Fruit fly (Drosophila melanogaster) whole organism, embryonic: ENCODE data around the gene CG13605.
A peak's percentile ranks its signal among the peaks of the same experiment; 100 is the strongest.

Experiments
- CG10366 ChIP-seq: fragments of 200-800 bp; sonication (Bioruptor generic); IDR thresholded peaks from 2 replicates; pipeline ENCODE4 v1.3.6; 2022; ENCODE audit warnings: missing biosample characterization, missing genetic modification characterization
- CG10462 ChIP-seq: fragments of 200-800 bp; sonication (Bioruptor generic); optimal IDR thresholded peaks from 2 replicates; lab custom pipeline; 2016; ENCODE audit warnings: missing biosample characterization, missing genetic modification characterization
- CG14014 ChIP-seq: fragments of 200-800 bp; sonication (Bioruptor generic); IDR thresholded peaks from 2 replicates; pipeline ENCODE4 v1.3.6; 2022; ENCODE audit warnings: missing biosample characterization, missing genetic modification characterization
- CG14710 ChIP-seq: fragments of 200-800 bp; sonication (Bioruptor generic); optimal IDR thresholded peaks from 3 replicates; lab custom pipeline; 2019; ENCODE audit warnings: missing biosample characterization, mild to moderate bottlenecking, missing genetic modification characterization, moderate library complexity
- CG15479 ChIP-seq: fragments of 200-800 bp; sonication (Bioruptor generic); optimal IDR thresholded peaks from 3 replicates; lab custom pipeline; 2019; ENCODE audit warnings: missing biosample characterization, mild to moderate bottlenecking, missing genetic modification characterization, moderate library complexity
- CG16813 ChIP-seq: fragments of 200-800 bp; sonication (Bioruptor generic); IDR thresholded peaks from 3 replicates; pipeline ENCODE4 v1.3.6; 2022; ENCODE audit warnings: missing biosample characterization, missing genetic modification characterization; ENCODE audit not compliant: partially characterized antibody
- CG1832 ChIP-seq: fragments of 200-800 bp; sonication (Bioruptor generic); optimal IDR thresholded peaks from 2 replicates; lab custom pipeline; 2017; ENCODE audit warnings: missing biosample characterization, mild to moderate bottlenecking, missing genetic modification characterization, inconsistent platforms
- CG2116 ChIP-seq: fragments of 200-800 bp; sonication (Bioruptor generic); optimal IDR thresholded peaks from 3 replicates; lab custom pipeline; 2018; ENCODE audit warnings: missing biosample characterization, mild to moderate bottlenecking, missing genetic modification characterization
- CG2129 ChIP-seq: fragments of 200-800 bp; sonication (Bioruptor generic); IDR thresholded peaks from 2 replicates; pipeline ENCODE4 v1.3.6; 2022; ENCODE audit warnings: missing biosample characterization, missing genetic modification characterization; ENCODE audit not compliant: partially characterized antibody
- CG2712 ChIP-seq: fragments of 200-800 bp; optimal IDR thresholded peaks from 3 replicates; lab custom pipeline; 2019; ENCODE audit warnings: missing biosample characterization, mild to moderate bottlenecking, missing genetic modification characterization, moderate library complexity
- CG3065 ChIP-seq: fragments of 200-800 bp; sonication (Bioruptor generic); optimal IDR thresholded peaks from 2 replicates; lab custom pipeline; 2016; ENCODE audit warnings: missing biosample characterization, missing genetic modification characterization
- CG33213 ChIP-seq: fragments of 200-800 bp; sonication (Bioruptor generic); optimal IDR thresholded peaks from 3 replicates; lab custom pipeline; 2016; ENCODE audit warnings: missing biosample characterization, missing genetic modification characterization
- CG34224 ChIP-seq: fragments of 200-800 bp; sonication (Bioruptor generic); IDR thresholded peaks from 3 replicates; pipeline ENCODE4 v1.3.6; 2022; ENCODE audit warnings: missing biosample characterization, missing genetic modification characterization; ENCODE audit not compliant: partially characterized antibody
- CG3838 ChIP-seq: fragments of 200-800 bp; sonication (Bioruptor generic); optimal IDR thresholded peaks from 3 replicates; lab custom pipeline; 2016; ENCODE audit warnings: missing biosample characterization, missing genetic modification characterization
- CG4360 ChIP-seq: fragments of 200-800 bp; sonication (Bioruptor generic); IDR thresholded peaks from 2 replicates; pipeline ENCODE4 v1.3.6; 2022; ENCODE audit warnings: missing biosample characterization, missing genetic modification characterization
- CG6689 ChIP-seq: fragments of 200-800 bp; sonication (Bioruptor generic); IDR thresholded peaks from 2 replicates; pipeline ENCODE4 v1.3.6; 2022; ENCODE audit warnings: missing biosample characterization, missing genetic modification characterization
- CG7357 ChIP-seq: fragments of 200-800 bp; sonication (Bioruptor generic); IDR thresholded peaks from 3 replicates; pipeline ENCODE4 v1.3.6; 2022; ENCODE audit warnings: missing biosample characterization, missing genetic modification characterization
- CG8089 ChIP-seq: fragments of 200-800 bp; sonication (Bioruptor generic); optimal IDR thresholded peaks from 3 replicates; lab custom pipeline; 2016; ENCODE audit warnings: missing biosample characterization, missing genetic modification characterization
- CG8388 ChIP-seq: fragments of 200-800 bp; sonication (Bioruptor generic); optimal IDR thresholded peaks from 2 replicates; lab custom pipeline; 2019; ENCODE audit warnings: missing biosample characterization, mild to moderate bottlenecking, missing genetic modification characterization, moderate library complexity
- Chrac-16 ChIP-seq: fragments of 200-800 bp; sonication (Bioruptor generic); optimal IDR thresholded peaks from 3 replicates; lab custom pipeline; 2016; ENCODE audit warnings: missing biosample characterization, missing genetic modification characterization
- D19B ChIP-seq: fragments of 200-800 bp; sonication (Bioruptor generic); optimal IDR thresholded peaks from 2 replicates; lab custom pipeline; 2017; ENCODE audit warnings: missing biosample characterization, mild to moderate bottlenecking, missing genetic modification characterization
- Eip74EF ChIP-seq, 2 experiments: fragments of 200-800 bp in 1 of 2; fragments of >200 bp in 1 of 2; sonication (Bioruptor generic) in 1 of 2; optimal IDR thresholded peaks; 2 replicates each; lab custom pipeline; 2017 to 2019; ENCODE audit warnings: missing biosample characterization in 2 of 2, missing genetic modification characterization in 2 of 2, mild to moderate bottlenecking in 1 of 2, moderate library complexity in 1 of 2
- Fer2 ChIP-seq: fragments of 200-800 bp; sonication (Bioruptor generic); optimal IDR thresholded peaks from 2 replicates; lab custom pipeline; 2018; ENCODE audit warnings: missing biosample characterization, mild to moderate bottlenecking, missing genetic modification characterization, moderate library complexity
- Fer3 ChIP-seq: fragments of 200-800 bp; sonication (Bioruptor generic); optimal IDR thresholded peaks from 2 replicates; lab custom pipeline; 2018; ENCODE audit warnings: missing biosample characterization, mild to moderate bottlenecking, missing genetic modification characterization, moderate library complexity
- Hey ChIP-seq: fragments of 200-800 bp; sonication (Bioruptor generic); optimal IDR thresholded peaks from 3 replicates; lab custom pipeline; 2018; ENCODE audit warnings: missing biosample characterization, mild to moderate bottlenecking, missing genetic modification characterization
- Ptx1 ChIP-seq: fragments of 200-800 bp; sonication (Bioruptor generic); IDR thresholded peaks from 2 replicates; pipeline ENCODE4 v1.3.6; 2022; ENCODE audit warnings: missing biosample characterization, missing genetic modification characterization
- Ravus ChIP-seq: fragments of 200-800 bp; sonication (Bioruptor generic); IDR thresholded peaks from 2 replicates; pipeline ENCODE4 v1.3.6; 2022; ENCODE audit warnings: missing biosample characterization, missing genetic modification characterization
- Sox100B ChIP-seq: fragments of 200-800 bp; sonication (Bioruptor generic); optimal IDR thresholded peaks from 3 replicates; lab custom pipeline; 2018; ENCODE audit warnings: missing biosample characterization, mild to moderate bottlenecking, missing genetic modification characterization
- Sry-β ChIP-seq: fragments of 200-800 bp; sonication (Bioruptor generic); optimal IDR thresholded peaks from 2 replicates; lab custom pipeline; 2018; ENCODE audit warnings: missing biosample characterization, mild to moderate bottlenecking, missing genetic modification characterization, moderate library complexity
- Ssrp ChIP-seq: fragments of 200-800 bp; sonication (Bioruptor generic); optimal IDR thresholded peaks from 2 replicates; lab custom pipeline; 2018; ENCODE audit warnings: missing biosample characterization, mild to moderate bottlenecking, missing genetic modification characterization, moderate library complexity
- Stat92E ChIP-seq, 3 experiments: fragments of >200 bp in 2 of 3; fragments of 200-800 bp in 1 of 3; sonication (Bioruptor generic) in 1 of 3; optimal IDR thresholded peaks; 2 replicates each; lab custom pipeline; 2017 to 2019; ENCODE audit warnings: missing biosample characterization in 3 of 3, missing genetic modification characterization in 3 of 3, mild to moderate bottlenecking in 1 of 3, moderate library complexity in 1 of 3
- TFAM ChIP-seq: fragments of 200-800 bp; sonication (Bioruptor generic); optimal IDR thresholded peaks from 2 replicates; lab custom pipeline; 2017; ENCODE audit warnings: missing biosample characterization, missing genetic modification characterization, inconsistent platforms
- ara ChIP-seq: fragments of 200-800 bp; sonication (Bioruptor generic); IDR thresholded peaks from 2 replicates; pipeline ENCODE4 v1.3.6; 2022; ENCODE audit warnings: missing biosample characterization, missing genetic modification characterization
- bab2 ChIP-seq: fragments of 200-800 bp; sonication (Bioruptor generic); optimal IDR thresholded peaks from 2 replicates; lab custom pipeline; 2016; ENCODE audit warnings: missing biosample characterization, missing genetic modification characterization
- bigmax ChIP-seq: fragments of 200-800 bp; sonication (Bioruptor generic); optimal IDR thresholded peaks from 2 replicates; lab custom pipeline; 2018; ENCODE audit warnings: missing biosample characterization, mild to moderate bottlenecking, missing genetic modification characterization
- dan ChIP-seq: fragments of 200-800 bp; sonication (Bioruptor generic); IDR thresholded peaks from 2 replicates; pipeline ENCODE4 v1.3.6; 2022; ENCODE audit warnings: missing biosample characterization, missing genetic modification characterization
- dpn ChIP-seq, 2 experiments: fragments of 200-800 bp; sonication (Bioruptor generic); optimal IDR thresholded peaks; 3 replicates each; lab custom pipeline; 2016; ENCODE audit warnings: missing biosample characterization in 2 of 2, missing genetic modification characterization in 2 of 2
- en ChIP-seq: fragments of 200-800 bp; sonication (Bioruptor generic); optimal IDR thresholded peaks from 2 replicates; lab custom pipeline; 2016; ENCODE audit warnings: missing biosample characterization, missing genetic modification characterization
- eyg ChIP-seq: fragments of 200-800 bp; sonication (Bioruptor generic); optimal IDR thresholded peaks from 3 replicates; lab custom pipeline; 2016; ENCODE audit warnings: missing biosample characterization, missing genetic modification characterization
- fd64A ChIP-seq: fragments of 200-800 bp; sonication (Bioruptor generic); optimal IDR thresholded peaks from 3 replicates; lab custom pipeline; 2018; ENCODE audit warnings: missing biosample characterization, mild to moderate bottlenecking, missing genetic modification characterization
- gsb-n ChIP-seq: fragments of 200-800 bp; sonication (Bioruptor generic); optimal IDR thresholded peaks from 3 replicates; lab custom pipeline; 2018; ENCODE audit warnings: missing biosample characterization, mild to moderate bottlenecking, missing genetic modification characterization
- jigr1 ChIP-seq: fragments of 200-800 bp; sonication (Bioruptor generic); IDR thresholded peaks from 3 replicates; pipeline ENCODE4 v1.3.6; 2022; ENCODE audit warnings: missing biosample characterization, missing genetic modification characterization
- nerfin-2 ChIP-seq: fragments of 200-800 bp; sonication (Bioruptor generic); IDR thresholded peaks from 2 replicates; pipeline ENCODE4 v1.3.6; 2022; ENCODE audit warnings: missing biosample characterization, missing genetic modification characterization; ENCODE audit not compliant: partially characterized antibody
- nom ChIP-seq: fragments of 200-800 bp; sonication (Bioruptor generic); optimal IDR thresholded peaks from 2 replicates; lab custom pipeline; 2017; ENCODE audit warnings: missing biosample characterization, missing genetic modification characterization, mild to moderate bottlenecking, moderate library complexity, missing genetic modification reagents
- pnt ChIP-seq: fragments of 200-800 bp; sonication (Bioruptor generic); optimal IDR thresholded peaks from 3 replicates; lab custom pipeline; 2016; ENCODE audit warnings: missing biosample characterization, missing genetic modification characterization
- pum ChIP-seq: fragments of 200-800 bp; sonication (Bioruptor generic); optimal IDR thresholded peaks from 2 replicates; lab custom pipeline; 2016; ENCODE audit warnings: missing biosample characterization, missing genetic modification characterization
- sisA ChIP-seq: fragments of 200-800 bp; sonication (Bioruptor generic); IDR thresholded peaks from 2 replicates; pipeline ENCODE4 v1.3.6; 2022; ENCODE audit warnings: missing biosample characterization, missing genetic modification characterization
- so ChIP-seq: fragments of 200-800 bp; sonication (Bioruptor generic); IDR thresholded peaks from 3 replicates; pipeline ENCODE4 v1.3.6; 2022; ENCODE audit warnings: missing biosample characterization, missing genetic modification characterization
- sob ChIP-seq: fragments of 200-800 bp; sonication (Bioruptor generic); IDR thresholded peaks from 2 replicates; pipeline ENCODE4 v1.3.6; 2022; ENCODE audit warnings: missing biosample characterization, missing genetic modification characterization

CG13605 gene

DNA sequence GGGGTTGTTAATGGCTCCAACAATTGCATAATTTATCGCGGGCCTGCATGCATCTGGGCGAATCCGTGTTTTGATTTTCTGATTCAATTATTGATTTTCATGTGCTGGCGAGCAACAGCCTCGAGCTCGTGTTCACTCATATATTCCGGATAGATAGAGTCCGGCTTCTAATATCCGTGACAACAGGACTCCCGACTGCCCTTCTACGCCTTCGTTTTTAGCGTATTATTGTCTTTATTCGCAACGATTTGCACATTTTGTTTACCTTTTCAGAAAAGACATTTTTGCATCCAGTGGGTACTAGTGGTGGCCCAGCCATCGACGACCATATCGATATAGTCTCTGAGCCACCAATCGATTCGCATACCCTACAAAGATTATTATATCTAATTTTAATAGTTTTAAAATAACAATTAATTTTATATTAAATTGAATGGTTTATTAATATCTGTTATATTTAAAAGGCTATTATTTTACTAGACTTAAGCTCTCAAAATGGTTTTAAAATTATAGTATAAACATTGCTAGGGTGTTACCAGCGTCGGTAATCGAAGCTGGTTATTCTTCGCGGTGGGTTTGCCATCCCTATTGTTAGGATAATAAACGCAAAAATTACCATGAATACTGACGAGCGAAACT is 49.1 kb upstream of the CG13605 start, which contains the start of the genes Myo95E and TBC1d7 (continued):
- peak; percentile 86 for TF ChIP-seq Ssrp (tag; lab: Kevin White, UChicago)
- peak; percentile 68 for TF ChIP-seq dan (GFP tag; lab: Robert Waterston, UW)
- TF ChIP-seq CG8089 (GFP tag; lab: Kevin White, UChicago): no peak
- TF ChIP-seq nom (GFP tag; lab: Kevin White, UChicago): peak; percentile 48
- TF ChIP-seq gsb-n (tag; lab: Kevin White, UChicago): no peak
- TF ChIP-seq dpn (GFP tag; optimal IDR thresholded peaks at IDR 0.05; lab: Kevin White, UChicago): peak; percentile 7 to 91
- TF ChIP-seq CG14710 (tag; lab: Kevin White, UChicago): peak; percentile 90
- peak; percentile 71; the same call in 2 of the 3 replicates for TF ChIP-seq CG34224 (GFP tag; lab: Robert Waterston, UW)
- no peak for TF ChIP-seq Hey (tag; lab: Kevin White, UChicago)
- peak; percentile 58 for TF ChIP-seq bab2
- TF ChIP-seq bigmax: no peak
- peak; percentile 59 for TF ChIP-seq CG2129 (GFP tag; lab: Robert Waterston, UW)
- TF ChIP-seq CG2712 (tag; lab: Kevin White, UChicago): peak; percentile 94
- peak; percentile 93 for TF ChIP-seq CG14014 (GFP tag; lab: Robert Waterston, UW)
- peak; percentile 89 for TF ChIP-seq CG7357 (GFP tag; lab: Robert Waterston, UW)
- peak; percentile 98 for TF ChIP-seq D19B (GFP tag; lab: Kevin White, UChicago)
- peak; percentile 94 for TF ChIP-seq ara (GFP tag; lab: Robert Waterston, UW)
- TF ChIP-seq fd64A (GFP tag; lab: Kevin White, UChicago): no peak
- TF ChIP-seq pum (GFP tag; lab: Kevin White, UChicago): peak; percentile 56
- TF ChIP-seq CG8388 (GFP tag; lab: Kevin White, UChicago): peak; percentile 82
- TF ChIP-seq Fer3 (tag; lab: Kevin White, UChicago): peak; percentile 86
- TF ChIP-seq so (GFP tag; lab: Robert Waterston, UW): peak; percentile 93
- no peak for TF ChIP-seq TFAM (GFP tag; lab: Kevin White, UChicago)
- TF ChIP-seq Sry-β (GFP tag; lab: Kevin White, UChicago): peak; percentile 64
- TF ChIP-seq CG15479: no peak
- TF ChIP-seq CG1832 (GFP tag; lab: Kevin White, UChicago): no peak
- TF ChIP-seq CG3838 (GFP tag; lab: Kevin White, UChicago): peak; percentile 28
- peak; percentile 90 for TF ChIP-seq sisA
- peak; percentile 86 for TF ChIP-seq Sox100B
- peak; percentile 86 for TF ChIP-seq Chrac-16 (GFP tag; lab: Kevin White, UChicago)
- peak; percentile 92 for TF ChIP-seq sob
- peak; percentile 66 for TF ChIP-seq CG4360 (GFP tag; lab: Robert Waterston, UW)
- TF ChIP-seq jigr1 (GFP tag; lab: Robert Waterston, UW): peak; percentile 84
- TF ChIP-seq Ptx1 (GFP tag; lab: Robert Waterston, UW): peak; percentile 98
- peak; percentile 73 for TF ChIP-seq Fer2 (tag; lab: Kevin White, UChicago)
- peak; percentile 80 for TF ChIP-seq CG2116
- TF ChIP-seq CG33213 (GFP tag; lab: Kevin White, UChicago): peak; percentile 47
- TF ChIP-seq CG16813 (GFP tag; lab: Robert Waterston, UW): peak; percentile 75
- peak; percentile 89 for TF ChIP-seq CG10366 (GFP tag; lab: Robert Waterston, UW)
- TF ChIP-seq Stat92E (GFP tag; optimal IDR thresholded peaks at IDR 0.05; lab: Kevin White, UChicago): peak in 1 of 3 experiments; percentile 7
- no peak for TF ChIP-seq nerfin-2 (GFP tag; lab: Robert Waterston, UW)
- peak; percentile 9 for TF ChIP-seq pnt (GFP tag; lab: Kevin White, UChicago)
- TF ChIP-seq CG3065 (GFP tag; lab: Kevin White, UChicago): peak; percentile 26
- peak; percentile 97 for TF ChIP-seq CG6689 (GFP tag; lab: Robert Waterston, UW)
- TF ChIP-seq en (GFP tag; lab: Kevin White, UChicago): no peak
- TF ChIP-seq Eip74EF (GFP tag; optimal IDR thresholded peaks at IDR 0.05; lab: Kevin White, UChicago): no peak
- TF ChIP-seq CG10462: peak; percentile 40
- TF ChIP-seq Ravus: peak; percentile 74
- no peak for TF ChIP-seq eyg (GFP tag; lab: Kevin White, UChicago)
